Worm (Caenorhabditis elegans) whole organism, early embryonic: ENCODE measurements around the gene clec-6.

Experiments
- B0310.2 ChIP-seq: sonication (generic microtip); optimal IDR thresholded peaks from 2 replicates; lab custom pipeline; 2016; ENCODE audit warnings: mild to moderate bottlenecking, missing genetic modification characterization, missing compliant biosample characterization
- F13C5.2 ChIP-seq: sonication (generic microtip); optimal IDR thresholded peaks from 2 replicates; lab custom pipeline; 2017; ENCODE audit warnings: mild to moderate bottlenecking, missing genetic modification characterization, inconsistent platforms, missing compliant biosample characterization
- aly-1 ChIP-seq: sonication (generic microtip); optimal IDR thresholded peaks from 2 replicates; lab custom pipeline; 2016; ENCODE audit warnings: missing genetic modification characterization, missing compliant biosample characterization
- ama-1 ChIP-seq: fragments of 150-350 bp; optimal IDR thresholded peaks from 2 replicates; lab custom pipeline; 2014
- ceh-13 ChIP-seq: fragments of 200-800 bp; sonication (Bioruptor generic); optimal IDR thresholded peaks from 2 replicates; lab custom pipeline; 2018; ENCODE audit warnings: mild to moderate bottlenecking, missing genetic modification characterization, missing compliant biosample characterization
- ceh-36 ChIP-seq: sonication (generic microtip); optimal IDR thresholded peaks from 2 replicates; lab custom pipeline; 2016; ENCODE audit warnings: missing genetic modification characterization, inconsistent platforms, missing compliant biosample characterization
- ets-7 ChIP-seq: sonication (generic microtip); optimal IDR thresholded peaks from 2 replicates; lab custom pipeline; 2016; ENCODE audit warnings: missing genotype, missing genetic modification characterization, missing compliant biosample characterization
- flt-1 ChIP-seq: fragments of 200-800 bp; sonication (Bioruptor generic); IDR thresholded peaks from 2 replicates; pipeline ENCODE4 v1.3.6; 2022; ENCODE audit warnings: missing genetic modification characterization, missing compliant biosample characterization
- hmbx-1 ChIP-seq: sonication (generic microtip); optimal IDR thresholded peaks from 2 replicates; lab custom pipeline; 2016; ENCODE audit warnings: mild to moderate bottlenecking, missing genetic modification characterization, missing compliant biosample characterization
- hmg-4 ChIP-seq: fragments of 200-800 bp; sonication (Bioruptor generic); optimal IDR thresholded peaks from 2 replicates; lab custom pipeline; 2018; ENCODE audit warnings: mild to moderate bottlenecking, missing genetic modification characterization, missing compliant biosample characterization
- hnd-1 ChIP-seq: sonication (generic microtip); optimal IDR thresholded peaks from 2 replicates; lab custom pipeline; 2016; ENCODE audit warnings: missing genetic modification characterization, missing compliant biosample characterization
- pes-1 ChIP-seq: fragments of 200-800 bp; sonication (Bioruptor generic); IDR thresholded peaks from 2 replicates; pipeline ENCODE4 v1.3.6; 2022; ENCODE audit warnings: missing genetic modification reagents, missing genetic modification characterization, missing compliant biosample characterization
- scrt-1 ChIP-seq: fragments of 200-800 bp; sonication (Bioruptor generic); IDR thresholded peaks from 2 replicates; pipeline ENCODE4 v1.3.6; 2022; ENCODE audit warnings: missing genetic modification characterization, missing compliant biosample characterization
- sea-1 ChIP-seq: fragments of 200-800 bp; sonication (Bioruptor generic); conservative IDR thresholded peaks from 2 replicates; pipeline ENCODE4 v1.3.6; 2022; ENCODE audit warnings: missing genetic modification characterization, missing compliant biosample characterization
- tbx-11 ChIP-seq: fragments of 200-800 bp; sonication (Bioruptor generic); IDR thresholded peaks from 2 replicates; pipeline ENCODE4 v1.3.6; 2022; ENCODE audit warnings: missing genetic modification characterization, missing compliant biosample characterization
- tbx-37 ChIP-seq: fragments of 200-800 bp; sonication (Bioruptor generic); conservative IDR thresholded peaks from 2 replicates; pipeline ENCODE4 v1.3.6; 2022; ENCODE audit warnings: missing genetic modification reagents, missing genetic modification characterization, missing compliant biosample characterization
- tra-4 ChIP-seq: sonication (generic microtip); optimal IDR thresholded peaks from 2 replicates; lab custom pipeline; 2017; ENCODE audit warnings: missing genetic modification characterization, missing compliant biosample characterization

clec-6 gene

DNA sequence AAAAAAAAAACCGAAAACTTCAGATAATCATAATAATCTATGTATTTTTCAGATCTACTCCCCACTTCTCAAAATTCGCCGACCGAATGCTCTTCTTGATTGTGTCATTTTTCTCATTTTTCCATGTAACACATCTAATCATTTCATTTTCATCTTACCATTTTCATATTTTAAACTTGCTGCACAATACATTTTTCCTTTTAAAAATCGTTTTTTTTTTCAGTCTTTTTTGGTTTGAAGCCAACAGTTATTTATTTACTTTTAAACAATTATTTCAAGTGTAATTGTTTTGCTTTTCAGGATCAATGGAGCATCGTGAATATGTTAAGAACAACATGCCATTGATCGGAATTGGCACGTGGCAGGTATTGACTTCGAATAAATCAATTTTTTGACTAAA is 28.2 kb downstream of the clec-6 start, which contains the start of gene C35D10.6:
Gene C35D10.6 (plus strand): TSS at position 301 of the 400 bp plus-strand sequence.
- no peak for TF ChIP-seq tbx-11
- TF ChIP-seq F13C5.2 (tag; lab: Kevin White, UChicago): no peak
- TF ChIP-seq sea-1: no peak
- no peak for TF ChIP-seq pes-1
- no peak for TF ChIP-seq ceh-13 (GFP tag; lab: Kevin White, UChicago)
- no peak for TF ChIP-seq hmbx-1 (tag; lab: Kevin White, UChicago)
- no peak for TF ChIP-seq flt-1 (GFP tag; lab: Robert Waterston, UW)
- no peak for TF ChIP-seq B0310.2 (tag; lab: Kevin White, UChicago)
- no peak for TF ChIP-seq ets-7 (tag; lab: Kevin White, UChicago)
- TF ChIP-seq tra-4 (tag; lab: Kevin White, UChicago): no peak
- no peak for TF ChIP-seq scrt-1 (GFP tag; lab: Robert Waterston, UW)
- no peak for TF ChIP-seq aly-1 (tag; lab: Kevin White, UChicago)
- no peak for TF ChIP-seq tbx-37 (GFP tag; lab: Robert Waterston, UW)
- TF ChIP-seq ceh-36 (tag; lab: Kevin White, UChicago): no peak
- no peak for TF ChIP-seq hmg-4 (GFP tag; lab: Kevin White, UChicago)
- TF ChIP-seq hnd-1 (tag; lab: Kevin White, UChicago): no peak
- TF ChIP-seq ama-1 (lab: Kevin White, UChicago): no peak

DNA sequence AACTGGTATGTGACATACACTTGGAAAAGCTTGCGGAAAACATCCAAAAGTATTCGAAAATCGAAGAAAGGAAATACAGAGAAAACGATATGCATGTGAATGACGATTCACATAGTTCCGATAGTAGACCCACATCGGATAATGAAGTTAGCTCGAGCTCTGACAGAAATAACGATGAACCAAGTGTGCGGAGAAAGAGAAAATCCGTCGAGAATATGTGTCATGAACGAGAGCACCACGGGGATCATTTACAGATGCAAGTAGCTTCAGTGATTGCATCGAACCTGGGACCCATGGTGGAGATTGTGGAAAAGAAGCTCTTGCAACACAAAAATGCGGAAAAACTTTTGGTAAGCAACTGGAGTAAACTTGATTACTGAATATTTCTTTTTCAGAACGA is 30.3 kb downstream of the clec-6 start:
- TF ChIP-seq sea-1 (no peak), tra-4 (tag; lab: Kevin White, UChicago) (no peak), hnd-1 (tag; lab: Kevin White, UChicago) (no peak), F13C5.2 (tag; lab: Kevin White, UChicago) (no peak), ceh-36 (tag; lab: Kevin White, UChicago) (no peak), ama-1 (lab: Kevin White, UChicago) (no peak), hmbx-1 (tag; lab: Kevin White, UChicago) (no peak), pes-1 (no peak), flt-1 (GFP tag; lab: Robert Waterston, UW) (no peak), B0310.2 (tag; lab: Kevin White, UChicago) (no peak), ets-7 (tag; lab: Kevin White, UChicago) (no peak), scrt-1 (GFP tag; lab: Robert Waterston, UW) (no peak), hmg-4 (GFP tag; lab: Kevin White, UChicago) (no peak), ceh-13 (GFP tag; lab: Kevin White, UChicago) (no peak), tbx-11 (no peak), aly-1 (tag; lab: Kevin White, UChicago) (no peak)

DNA sequence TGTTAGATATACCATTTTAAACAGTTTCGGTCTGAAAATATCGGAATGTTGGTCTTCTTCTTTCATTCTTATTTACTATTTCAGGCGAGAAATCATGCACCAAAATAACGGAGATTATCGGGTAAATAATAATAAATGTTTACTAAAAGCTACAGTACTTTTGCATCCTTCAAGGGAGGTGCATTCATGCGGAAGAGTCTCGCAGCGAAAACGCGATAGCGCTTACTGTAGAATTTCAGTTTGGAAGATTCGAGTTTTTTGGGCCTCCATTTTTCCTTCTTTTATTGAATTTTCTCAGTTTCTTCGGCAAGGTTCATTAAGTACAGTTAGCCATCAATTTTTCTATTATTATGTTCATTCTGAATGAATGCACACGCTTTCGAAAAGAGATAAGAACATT is 31.1 kb downstream of the clec-6 start, which contains the start of gene C35D10.7:
Gene C35D10.7 (plus strand): TSS at position 85 of the 400 bp plus-strand sequence.
- no peak for TF ChIP-seq pes-1
- TF ChIP-seq ceh-13 (GFP tag; lab: Kevin White, UChicago): no peak
- TF ChIP-seq sea-1: no peak
- TF ChIP-seq aly-1 (tag; lab: Kevin White, UChicago): no peak
- no peak for TF ChIP-seq ets-7 (tag; lab: Kevin White, UChicago)
- no peak for TF ChIP-seq ama-1 (lab: Kevin White, UChicago)
- no peak for TF ChIP-seq tbx-11
- no peak for TF ChIP-seq tbx-37 (GFP tag; lab: Robert Waterston, UW)
- TF ChIP-seq hmbx-1 (tag; lab: Kevin White, UChicago): no peak
- TF ChIP-seq F13C5.2 (tag; lab: Kevin White, UChicago): no peak
- TF ChIP-seq hnd-1 (tag; lab: Kevin White, UChicago): no peak
- TF ChIP-seq B0310.2 (tag; lab: Kevin White, UChicago): no peak
- TF ChIP-seq flt-1 (GFP tag; lab: Robert Waterston, UW): no peak
- TF ChIP-seq tra-4 (tag; lab: Kevin White, UChicago): no peak
- TF ChIP-seq scrt-1 (GFP tag; lab: Robert Waterston, UW): no peak
- TF ChIP-seq ceh-36 (tag; lab: Kevin White, UChicago): no peak

DNA sequence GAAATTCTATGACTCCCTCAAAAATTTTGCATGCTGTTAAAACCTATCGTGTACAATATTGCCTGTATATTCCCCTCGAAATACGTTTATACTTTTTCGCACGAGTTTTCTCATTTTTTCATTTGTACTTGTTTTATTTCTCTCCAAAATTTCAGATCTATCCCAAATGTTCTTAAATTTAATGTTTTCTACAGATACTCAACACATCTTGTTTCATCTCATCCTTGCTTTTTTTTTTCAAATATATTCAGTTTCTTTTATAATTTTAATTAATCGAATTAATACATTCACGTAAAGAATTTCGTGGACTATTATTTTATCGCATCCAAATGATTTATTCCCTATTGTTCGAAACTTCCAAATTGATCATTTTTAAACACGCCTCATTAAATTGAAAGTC is 32.3 kb downstream of the clec-6 start, which contains the start of gene C35D10.8:
Gene C35D10.8 (plus strand): TSS at position 301 of the 400 bp plus-strand sequence.
- TF ChIP-seq hmg-4 (GFP tag; lab: Kevin White, UChicago): no peak
- TF ChIP-seq tbx-11: no peak
- no peak for TF ChIP-seq B0310.2 (tag; lab: Kevin White, UChicago)
- TF ChIP-seq ceh-36 (tag; lab: Kevin White, UChicago): no peak
- no peak for TF ChIP-seq tra-4 (tag; lab: Kevin White, UChicago)
- no peak for TF ChIP-seq ama-1 (lab: Kevin White, UChicago)
- TF ChIP-seq scrt-1 (GFP tag; lab: Robert Waterston, UW): no peak
- TF ChIP-seq hnd-1 (tag; lab: Kevin White, UChicago): no peak
- TF ChIP-seq pes-1: no peak

DNA sequence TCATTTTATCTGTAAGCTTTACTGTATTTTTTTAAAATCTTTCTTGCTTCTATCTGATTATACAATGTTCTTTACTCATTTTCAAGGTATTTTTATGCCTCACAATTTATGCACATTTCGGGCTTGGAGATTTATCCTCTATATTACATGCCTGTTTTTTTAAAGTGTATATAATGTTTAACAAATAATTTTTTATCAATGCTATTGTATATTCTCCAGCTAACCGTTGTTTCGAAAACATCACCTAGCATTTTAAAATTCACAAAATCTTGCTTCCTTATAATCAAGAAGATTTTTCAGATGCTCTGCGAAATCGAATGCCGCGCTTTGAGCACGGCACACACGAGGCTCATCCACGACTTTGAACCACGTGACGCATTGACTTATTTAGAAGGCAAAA is 35.2 kb downstream of the clec-6 start, which contains the start of gene ced-4:
Gene ced-4 (plus strand): TSS at position 301 of the 400 bp plus-strand sequence.
- TF ChIP-seq hmg-4 (GFP tag; lab: Kevin White, UChicago) (no peak), B0310.2 (tag; lab: Kevin White, UChicago) (no peak), sea-1 (no peak), hnd-1 (tag; lab: Kevin White, UChicago) (no peak), pes-1 (no peak), ceh-13 (GFP tag; lab: Kevin White, UChicago) (no peak), aly-1 (tag; lab: Kevin White, UChicago) (no peak), ceh-36 (tag; lab: Kevin White, UChicago) (no peak)

DNA sequence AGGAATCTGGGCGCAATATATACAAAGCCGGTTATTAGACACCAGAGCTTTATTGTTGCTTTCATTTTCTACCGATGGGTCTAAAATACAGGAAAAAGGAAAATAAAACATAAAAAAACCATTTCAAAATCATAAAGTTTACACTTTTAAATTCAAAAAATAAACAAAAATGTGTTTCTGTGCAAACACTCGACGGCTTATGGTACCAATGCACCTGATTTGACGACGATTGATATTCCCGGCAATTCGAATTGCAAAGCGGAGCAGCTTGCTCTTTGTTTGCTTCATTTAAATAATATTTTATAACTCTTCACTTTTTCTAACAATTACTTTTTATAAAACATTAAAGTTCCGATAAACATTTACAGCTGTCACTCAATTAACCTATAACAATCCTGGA is 37.1 kb downstream of the clec-6 start, which contains the start of gene F26A1.1:
Gene F26A1.1 (plus strand): TSS at position 369 of the 400 bp plus-strand sequence.
- TF ChIP-seq ceh-36 (tag; lab: Kevin White, UChicago): no peak
- no peak for TF ChIP-seq ets-7 (tag; lab: Kevin White, UChicago)

DNA sequence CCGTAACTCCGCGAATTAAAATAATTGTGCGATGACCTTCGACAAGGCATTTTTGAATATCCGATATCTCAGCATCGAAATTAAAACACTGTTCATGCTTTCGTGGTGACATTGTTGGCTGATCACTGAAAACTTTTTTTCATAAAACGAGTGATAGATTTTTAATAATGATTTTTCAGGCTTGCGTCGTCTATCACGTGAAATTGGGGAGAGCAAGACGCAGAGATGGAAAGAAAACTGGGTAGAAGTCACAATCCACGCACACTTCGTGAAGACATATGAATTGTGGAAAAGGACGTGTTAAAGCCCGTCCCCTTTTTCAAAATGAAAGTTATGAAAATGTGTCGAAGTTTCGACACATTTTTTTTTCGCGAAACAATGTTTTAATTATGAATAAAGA is 37.5 kb downstream of the clec-6 start, which contains the start of gene nonu-1:
Gene nonu-1 (minus strand): TSS at position 169 of the 400 bp plus-strand sequence.
- TF ChIP-seq tbx-37 (GFP tag; lab: Robert Waterston, UW): no peak
- TF ChIP-seq F13C5.2 (tag; lab: Kevin White, UChicago): no peak
- no peak for TF ChIP-seq flt-1 (GFP tag; lab: Robert Waterston, UW)
- no peak for TF ChIP-seq ceh-36 (tag; lab: Kevin White, UChicago)
- no peak for TF ChIP-seq hmbx-1 (tag; lab: Kevin White, UChicago)
- no peak for TF ChIP-seq scrt-1 (GFP tag; lab: Robert Waterston, UW)
